Worm (Caenorhabditis elegans) whole organism, L1 larva: Measurements from ENCODE around the gene F56D6.19.
"Not testable (repeated sequence)": the region's sequence is repeated elsewhere in the genome, so short reads cannot be mapped to it uniquely, and the experiment has no call there.

Experiments
- C34B4.2 ChIP-seq: sonication (generic microtip); optimal IDR thresholded peaks from 2 replicates; lab custom pipeline; 2017; ENCODE audit warnings: mild to moderate bottlenecking, missing genetic modification characterization, missing compliant biosample characterization
- F16B12.6 ChIP-seq: fragments of 150-350 bp; optimal IDR thresholded peaks from 2 replicates; lab custom pipeline; 2014; ENCODE audit warnings: missing biosample characterization, missing genetic modification characterization
- Y116A8C.19 ChIP-seq: sonication (generic microtip); optimal IDR thresholded peaks from 2 replicates; lab custom pipeline; 2016; ENCODE audit warnings: missing compliant biosample characterization, missing genetic modification characterization, borderline replicate concordance
- ceh-63 ChIP-seq: fragments of 200-800 bp; sonication (Bioruptor generic); optimal IDR thresholded peaks from 2 replicates; lab custom pipeline; 2018; ENCODE audit warnings: mild to moderate bottlenecking, missing genetic modification characterization, missing compliant biosample characterization
- ceh-8 ChIP-seq: fragments of 200-800 bp; sonication (Bioruptor generic); optimal IDR thresholded peaks from 2 replicates; lab custom pipeline; 2018; ENCODE audit warnings: mild to moderate bottlenecking, missing genetic modification characterization, moderate library complexity, missing compliant biosample characterization
- ceh-82 ChIP-seq, 3 experiments: fragments of 150-350 bp in 1 of 3; sonication (generic microtip) in 2 of 3; optimal IDR thresholded peaks; 2 replicates each; lab custom pipeline; 2014 to 2017; ENCODE audit warnings: missing biosample characterization in 3 of 3, missing genetic modification characterization in 3 of 3
- ceh-88 ChIP-seq: fragments of 200-800 bp; sonication (Bioruptor generic); IDR thresholded peaks from 2 replicates; pipeline ENCODE4 v1.3.6; 2022; ENCODE audit warnings: missing genetic modification characterization, missing compliant biosample characterization
- egl-13 ChIP-seq: sonication (generic microtip); optimal IDR thresholded peaks from 2 replicates; lab custom pipeline; 2016; ENCODE audit warnings: missing genotype, missing genetic modification reagents, missing genetic modification characterization, missing compliant biosample characterization
- elt-2 ChIP-seq: sonication (generic microtip); optimal IDR thresholded peaks from 2 replicates; lab custom pipeline; 2016; ENCODE audit warnings: missing genetic modification characterization, mild to moderate bottlenecking, inconsistent platforms, missing compliant biosample characterization, missing genetic modification reagents
- fkh-4 ChIP-seq: sonication (generic microtip); optimal IDR thresholded peaks from 2 replicates; lab custom pipeline; 2016; ENCODE audit warnings: missing compliant biosample characterization, missing genetic modification characterization, borderline replicate concordance
- grh-1 ChIP-seq: fragments of 200-800 bp; sonication (Bioruptor generic); IDR thresholded peaks from 2 replicates; pipeline ENCODE4 v1.3.6; 2022; ENCODE audit warnings: missing genetic modification reagents, missing genetic modification characterization, missing compliant biosample characterization
- hlh-17 ChIP-seq: fragments of 200-800 bp; sonication (Bioruptor generic); optimal IDR thresholded peaks from 2 replicates; lab custom pipeline; 2018; ENCODE audit warnings: missing genetic modification characterization, mild to moderate bottlenecking, missing compliant biosample characterization, moderate library complexity, borderline replicate concordance
- hlh-4 ChIP-seq: sonication (generic microtip); optimal IDR thresholded peaks from 2 replicates; lab custom pipeline; 2016; ENCODE audit warnings: mild to moderate bottlenecking, missing genetic modification characterization, missing compliant biosample characterization
- hpl-2 ChIP-seq: fragments of 150-350 bp; optimal IDR thresholded peaks from 2 replicates; lab custom pipeline; 2014; ENCODE audit warnings: missing biosample characterization, missing genetic modification reagents, missing genetic modification characterization
- irx-1 ChIP-seq: sonication (generic microtip); optimal IDR thresholded peaks from 2 replicates; lab custom pipeline; 2016; ENCODE audit warnings: missing genetic modification characterization, missing compliant biosample characterization
- isw-1 ChIP-seq: fragments of 200-800 bp; sonication (Bioruptor generic); IDR thresholded peaks from 2 replicates; pipeline ENCODE4 v1.3.6; 2022; ENCODE audit warnings: missing genetic modification characterization, missing compliant biosample characterization
- jun-1 ChIP-seq: fragments of 150-350 bp; optimal IDR thresholded peaks from 2 replicates; lab custom pipeline; 2014; ENCODE audit warnings: missing biosample characterization, missing genetic modification reagents, missing genetic modification characterization
- lin-13 ChIP-seq: fragments of 150-350 bp; optimal IDR thresholded peaks from 2 replicates; lab custom pipeline; 2014; ENCODE audit warnings: missing biosample characterization, missing genetic modification reagents, missing genetic modification characterization
- lin-15B ChIP-seq: fragments of 150-350 bp; sonication (generic microtip); optimal IDR thresholded peaks from 3 replicates; lab custom pipeline; 2014; ENCODE audit warnings: missing biosample characterization, missing genetic modification characterization
- lin-35 ChIP-seq, 2 experiments: fragments of 150-350 bp; optimal IDR thresholded peaks; 2 replicates each; lab custom pipeline; 2014; ENCODE audit warnings: missing biosample characterization in 2 of 2, missing genetic modification characterization in 2 of 2, missing genetic modification reagents in 2 of 2
- lsy-2 ChIP-seq, 2 experiments: fragments of 150-350 bp; optimal IDR thresholded peaks; 2 replicates each; lab custom pipeline; 2014; ENCODE audit warnings: missing biosample characterization in 2 of 2, missing genetic modification characterization in 2 of 2
- mep-1 ChIP-seq: fragments of 150-350 bp; optimal IDR thresholded peaks from 2 replicates; lab custom pipeline; 2014; ENCODE audit warnings: missing biosample characterization, missing genetic modification characterization
- nhr-11 ChIP-seq: fragments of 150-350 bp; optimal IDR thresholded peaks from 2 replicates; lab custom pipeline; 2014; ENCODE audit warnings: missing biosample characterization, missing genetic modification characterization
- nhr-19 ChIP-seq: fragments of 200-800 bp; sonication (Bioruptor generic); conservative IDR thresholded peaks from 2 replicates; pipeline ENCODE4 v1.3.6; 2022; ENCODE audit warnings: missing genetic modification characterization, missing compliant biosample characterization
- nhr-20 ChIP-seq: sonication (generic microtip); optimal IDR thresholded peaks from 2 replicates; lab custom pipeline; 2016; ENCODE audit warnings: mild to moderate bottlenecking, missing genetic modification characterization, missing compliant biosample characterization
- nhr-71 ChIP-seq: sonication (generic microtip); optimal IDR thresholded peaks from 2 replicates; lab custom pipeline; 2016; ENCODE audit warnings: mild to moderate bottlenecking, missing genetic modification characterization, moderate library complexity, missing compliant biosample characterization
- nhr-76 ChIP-seq: sonication (generic microtip); optimal IDR thresholded peaks from 2 replicates; lab custom pipeline; 2017; ENCODE audit warnings: missing biosample characterization, missing genetic modification characterization
- nhr-84 ChIP-seq: sonication (generic microtip); optimal IDR thresholded peaks from 2 replicates; lab custom pipeline; 2017; ENCODE audit warnings: missing biosample characterization, missing genetic modification characterization
- nhr-85 ChIP-seq: sonication (generic microtip); peaks from one replicate; lab custom pipeline; 2016; ENCODE audit warnings: missing genetic modification characterization, inconsistent platforms, missing compliant biosample characterization
- nhr-90 ChIP-seq: sonication (generic microtip); optimal IDR thresholded peaks from 2 replicates; lab custom pipeline; 2016; ENCODE audit warnings: mild to moderate bottlenecking, missing genetic modification characterization, missing compliant biosample characterization; ENCODE audit not compliant: poor library complexity
- pqm-1 ChIP-seq: sonication (generic microtip); optimal IDR thresholded peaks from 3 replicates; lab custom pipeline; 2017; ENCODE audit warnings: missing biosample characterization, missing genetic modification characterization
- sptf-1 ChIP-seq: fragments of 150-350 bp; optimal IDR thresholded peaks from 2 replicates; lab custom pipeline; 2014; ENCODE audit warnings: missing biosample characterization, missing genetic modification characterization
- unc-30 ChIP-seq: sonication (generic microtip); optimal IDR thresholded peaks from 2 replicates; lab custom pipeline; 2017; ENCODE audit warnings: missing biosample characterization, missing genetic modification characterization
- unc-62 ChIP-seq: fragments of 150-350 bp; optimal IDR thresholded peaks from 2 replicates; lab custom pipeline; 2014; ENCODE audit warnings: missing biosample characterization, missing genetic modification reagents, missing genetic modification characterization
- unc-86 ChIP-seq: sonication (generic microtip); optimal IDR thresholded peaks from 2 replicates; lab custom pipeline; 2016; ENCODE audit warnings: missing genetic modification characterization, missing compliant biosample characterization
- ztf-11 ChIP-seq, 2 experiments: sonication (generic microtip); optimal IDR thresholded peaks; 2 replicates each; lab custom pipeline; 2016 to 2017; ENCODE audit warnings: missing genetic modification characterization in 2 of 2, missing biosample characterization in 1 of 2, missing compliant biosample characterization in 1 of 2
- ztf-4 ChIP-seq: fragments of 150-350 bp; optimal IDR thresholded peaks from 2 replicates; lab custom pipeline; 2014; ENCODE audit warnings: missing biosample characterization, missing genetic modification characterization

Gene F56D6.19

ce11 chrIV:3932408-3932807 lies 17.8 kb downstream of the F56D6.19 start, which contains the start of gene clec-70:
clec-70 (plus strand) TSS chrIV:3932708.
- not testable (repeated sequence) for TF ChIP-seq lsy-2 (tag; optimal IDR thresholded peaks at IDR 0.05; lab: Kevin White, UChicago); hlh-17 (GFP tag; lab: Kevin White, UChicago); ceh-63 (GFP tag; lab: Kevin White, UChicago)
- TF ChIP-seq, all 84 proteins: peak for 0; not testable (repeated sequence) for 84

ce11 chrIV:3937097-3937496 lies 22.5 kb downstream of the F56D6.19 start, which contains the start of gene clec-71:
clec-71 (plus strand) TSS chrIV:3937458.
- TF ChIP-seq irx-1 (no peak), lin-13 (GFP tag; lab: Kevin White, UChicago) (no peak), nhr-85 (tag; lab: Kevin White, UChicago) (no peak), hpl-2 (GFP tag; lab: Kevin White, UChicago) (no peak), ztf-4 (tag; lab: Kevin White, UChicago) (no peak), elt-2 (tag; lab: Kevin White, UChicago) (peak; percentile 58)

ce11 chrIV:3941658-3942328 lies 27.2 kb downstream of the F56D6.19 start, which contains the start of gene clec-174:
clec-174 (minus strand) TSS chrIV:3941708.
- TF ChIP-seq ceh-82 (tag; optimal IDR thresholded peaks at IDR 0.05; lab: Kevin White, UChicago) (no peak), lin-15B (tag; lab: Kevin White, UChicago) (no peak), fkh-4 (tag; lab: Kevin White, UChicago) (no peak), elt-2 (tag; lab: Kevin White, UChicago) (no peak), nhr-84 (no peak), ztf-11 (tag; optimal IDR thresholded peaks at IDR 0.05; lab: Kevin White, UChicago) (no peak), Y116A8C.19 (tag; lab: Kevin White, UChicago) (no peak), C34B4.2 (tag; lab: Kevin White, UChicago) (no peak), nhr-76 (tag; lab: Kevin White, UChicago) (no peak), unc-62 (GFP tag; lab: Kevin White, UChicago) (no peak)

ce11 chrIV:3943003-3943402 lies 28.4 kb downstream of the F56D6.19 start, which contains the start of gene Y46C8AL.11:
Y46C8AL.11 (plus strand) TSS chrIV:3943303.
- TF ChIP-seq nhr-90 (tag; lab: Kevin White, UChicago) (no peak), hlh-4 (no peak), nhr-19 (GFP tag; lab: Robert Waterston, UW) (no peak), elt-2 (tag; lab: Kevin White, UChicago) (no peak), jun-1 (tag; lab: Kevin White, UChicago) (no peak), ceh-8 (GFP tag; lab: Kevin White, UChicago) (no peak), F16B12.6 (tag; lab: Kevin White, UChicago) (no peak), hpl-2 (GFP tag; lab: Kevin White, UChicago) (no peak), isw-1 (GFP tag; lab: Robert Waterston, UW) (no peak), unc-86 (tag; lab: Kevin White, UChicago) (no peak), nhr-71 (tag; lab: Kevin White, UChicago) (no peak), ceh-88 (GFP tag; lab: Robert Waterston, UW) (no peak), fkh-4 (tag; lab: Kevin White, UChicago) (no peak), nhr-11 (no peak), grh-1 (GFP tag; lab: Robert Waterston, UW) (no peak), nhr-76 (tag; lab: Kevin White, UChicago) (no peak), unc-30 (tag; lab: Kevin White, UChicago) (no peak), egl-13 (no peak)

- TF ChIP-seq lin-35 (GFP tag; optimal IDR thresholded peaks at IDR 0.05; lab: Kevin White, UChicago) (peak in 1 of 2 experiments; percentile 10), mep-1 (tag; lab: Kevin White, UChicago) (no peak), nhr-20 (tag; lab: Kevin White, UChicago) (peak; percentile 13), sptf-1 (no peak), Y116A8C.19 (tag; lab: Kevin White, UChicago) (no peak), elt-2 (tag; lab: Kevin White, UChicago) (peak; percentile 98), jun-1 (tag; lab: Kevin White, UChicago) (peak; percentile 78), pqm-1 (tag; lab: Kevin White, UChicago) (peak; percentile 78)
Observed at ce11 chrIV:3944459-3944858, 29.9 kb downstream of the F56D6.19 start, which contains the start of gene clec-72. clec-72 (plus strand) TSS chrIV:3944816.
